Fruit fly (Drosophila melanogaster) whole organism, embryonic: ENCODE results near the gene CG10132.
A peak's percentile ranks its signal among the peaks of the same experiment; 100 is the strongest.

Experiments used
- Adf1 ChIP-seq: fragments of 200-800 bp; sonication (Bioruptor generic); IDR thresholded peaks from 2 replicates; pipeline ENCODE4 v1.3.6; 2022; ENCODE audit warnings: missing biosample characterization, missing genetic modification characterization
- Antp ChIP-seq: fragments of 200-800 bp; sonication (Bioruptor generic); optimal IDR thresholded peaks from 3 replicates; lab custom pipeline; 2016; ENCODE audit warnings: missing biosample characterization, missing genetic modification characterization
- Atf6 ChIP-seq: fragments of 200-800 bp; sonication (Bioruptor generic); IDR thresholded peaks from 2 replicates; pipeline ENCODE4 v1.3.6; 2022; ENCODE audit warnings: missing biosample characterization, missing genetic modification characterization
- CG13123 ChIP-seq: fragments of 200-800 bp; sonication (Bioruptor generic); optimal IDR thresholded peaks from 2 replicates; lab custom pipeline; 2016; ENCODE audit warnings: missing biosample characterization, missing genetic modification characterization
- CG17186 ChIP-seq: fragments of 200-800 bp; sonication (Bioruptor generic); optimal IDR thresholded peaks from 3 replicates; lab custom pipeline; 2017; ENCODE audit warnings: missing biosample characterization, missing genetic modification reagents, missing genetic modification characterization
- CG17802 ChIP-seq: fragments of 200-800 bp; sonication (Bioruptor generic); optimal IDR thresholded peaks from 2 replicates; lab custom pipeline; 2018; ENCODE audit warnings: missing biosample characterization, mild to moderate bottlenecking, missing genetic modification characterization, moderate library complexity
- CG17912 ChIP-seq: fragments of 200-800 bp; sonication (Bioruptor generic); optimal IDR thresholded peaks from 2 replicates; lab custom pipeline; 2018; ENCODE audit warnings: missing biosample characterization, mild to moderate bottlenecking, missing genetic modification characterization
- CG1792 ChIP-seq: fragments of 200-800 bp; sonication (Bioruptor generic); optimal IDR thresholded peaks from 2 replicates; lab custom pipeline; 2016; ENCODE audit warnings: missing biosample characterization, missing genetic modification characterization
- CG30020 ChIP-seq: fragments of 200-800 bp; optimal IDR thresholded peaks from 2 replicates; lab custom pipeline; 2019; ENCODE audit warnings: missing biosample characterization, mild to moderate bottlenecking, missing genetic modification characterization, moderate library complexity
- CG3847 ChIP-seq: fragments of 200-800 bp; sonication (Bioruptor generic); IDR thresholded peaks from 2 replicates; pipeline ENCODE4 v1.3.6; 2022; ENCODE audit warnings: missing biosample characterization, missing genetic modification characterization
- CG4820 ChIP-seq: fragments of 200-800 bp; sonication (Bioruptor generic); optimal IDR thresholded peaks from 3 replicates; lab custom pipeline; 2016; ENCODE audit warnings: missing biosample characterization, missing genetic modification characterization
- CG7786 ChIP-seq: fragments of 200-800 bp; sonication (Bioruptor generic); optimal IDR thresholded peaks from 2 replicates; lab custom pipeline; 2016; ENCODE audit warnings: missing biosample characterization, missing genetic modification characterization
- CTCF ChIP-seq: fragments of 200-800 bp; sonication (Bioruptor generic); optimal IDR thresholded peaks from 2 replicates; lab custom pipeline; 2017; ENCODE audit warnings: missing biosample characterization, mild to moderate bottlenecking, missing genetic modification characterization, moderate library complexity
- D19B ChIP-seq: fragments of 200-800 bp; sonication (Bioruptor generic); optimal IDR thresholded peaks from 2 replicates; lab custom pipeline; 2017; ENCODE audit warnings: missing biosample characterization, mild to moderate bottlenecking, missing genetic modification characterization
- Dbx ChIP-seq: fragments of 200-800 bp; sonication (Bioruptor generic); IDR thresholded peaks from 3 replicates; pipeline ENCODE4 v1.3.6; 2022; ENCODE audit warnings: missing biosample characterization, missing genetic modification characterization
- H15 ChIP-seq: fragments of 200-800 bp; sonication (Bioruptor generic); IDR thresholded peaks from 3 replicates; pipeline ENCODE4 v1.3.6; 2022; ENCODE audit warnings: missing biosample characterization, missing genetic modification characterization
- Hsf ChIP-seq: fragments of 200-800 bp; sonication (Bioruptor generic); optimal IDR thresholded peaks from 3 replicates; lab custom pipeline; 2016; ENCODE audit warnings: missing biosample characterization, missing genetic modification characterization
- MBD-R2 ChIP-seq: fragments of 200-800 bp; sonication (Bioruptor generic); IDR thresholded peaks from 2 replicates; pipeline ENCODE4 v1.3.6; 2022; ENCODE audit warnings: missing biosample characterization, missing genetic modification characterization
- MESR4 ChIP-seq: fragments of 200-800 bp; sonication (Bioruptor generic); optimal IDR thresholded peaks from 2 replicates; lab custom pipeline; 2018; ENCODE audit warnings: missing biosample characterization, mild to moderate bottlenecking, missing genetic modification characterization, moderate library complexity
- Opbp ChIP-seq: fragments of 200-800 bp; sonication (Bioruptor generic); IDR thresholded peaks from 3 replicates; pipeline ENCODE4 v1.3.6; 2022; ENCODE audit warnings: missing biosample characterization, missing genetic modification characterization; ENCODE audit not compliant: partially characterized antibody
- Pdp1 ChIP-seq, 2 experiments: fragments of 200-800 bp; sonication (Bioruptor generic); optimal IDR thresholded peaks; 3 replicates each; lab custom pipeline; 2016; ENCODE audit warnings: missing biosample characterization in 2 of 2, missing genetic modification characterization in 2 of 2, mild to moderate bottlenecking in 1 of 2, moderate library complexity in 1 of 2
- Side ChIP-seq: fragments of 200-800 bp; sonication (Bioruptor generic); optimal IDR thresholded peaks from 2 replicates; lab custom pipeline; 2016; ENCODE audit warnings: missing biosample characterization, missing genetic modification characterization
- aop ChIP-seq: fragments of 200-800 bp; sonication (Bioruptor generic); IDR thresholded peaks from 2 replicates; pipeline ENCODE4 v1.3.6; 2022; ENCODE audit warnings: missing biosample characterization, missing genetic modification characterization
- az2 ChIP-seq: fragments of 200-800 bp; sonication (Bioruptor generic); optimal IDR thresholded peaks from 3 replicates; lab custom pipeline; 2016; ENCODE audit warnings: missing biosample characterization, missing genetic modification characterization
- bab2 ChIP-seq: fragments of 200-800 bp; sonication (Bioruptor generic); optimal IDR thresholded peaks from 2 replicates; lab custom pipeline; 2016; ENCODE audit warnings: missing biosample characterization, missing genetic modification characterization
- bbx ChIP-seq: fragments of 200-800 bp; sonication (Bioruptor generic); IDR thresholded peaks from 2 replicates; pipeline ENCODE4 v1.3.6; 2022; ENCODE audit warnings: missing biosample characterization, missing genetic modification characterization; ENCODE audit not compliant: partially characterized antibody
- cg ChIP-seq: fragments of 200-800 bp; sonication (Bioruptor generic); optimal IDR thresholded peaks from 3 replicates; lab custom pipeline; 2019; ENCODE audit warnings: missing biosample characterization, mild to moderate bottlenecking, missing genetic modification characterization, moderate library complexity
- crol ChIP-seq: fragments of 200-800 bp; sonication (Bioruptor generic); IDR thresholded peaks from 2 replicates; pipeline ENCODE4 v1.3.6; 2022; ENCODE audit warnings: missing biosample characterization, missing genetic modification characterization
- cwo ChIP-seq: fragments of 200-800 bp; sonication (Bioruptor generic); optimal IDR thresholded peaks from 3 replicates; lab custom pipeline; 2017; ENCODE audit warnings: missing biosample characterization, missing genetic modification characterization, mild to moderate bottlenecking, moderate library complexity, missing genetic modification reagents
- dimm ChIP-seq: fragments of 200-800 bp; sonication (Bioruptor generic); IDR thresholded peaks from 2 replicates; pipeline ENCODE4 v1.3.6; 2022; ENCODE audit warnings: missing biosample characterization, missing genetic modification characterization
- dm ChIP-seq: fragments of 200-800 bp; sonication (Bioruptor generic); optimal IDR thresholded peaks from 3 replicates; lab custom pipeline; 2016; ENCODE audit warnings: missing biosample characterization, missing genetic modification characterization
- ken ChIP-seq: fragments of 200-800 bp; sonication (Bioruptor generic); IDR thresholded peaks from 3 replicates; pipeline ENCODE4 v1.3.6; 2022; ENCODE audit warnings: missing biosample characterization, missing genetic modification characterization
- klu ChIP-seq: fragments of 200-800 bp; sonication (Bioruptor generic); IDR thresholded peaks from 2 replicates; pipeline ENCODE4 v1.3.6; 2022; ENCODE audit warnings: missing biosample characterization, missing genetic modification characterization
- knrl ChIP-seq: fragments of 200-800 bp; sonication (Bioruptor generic); IDR thresholded peaks from 3 replicates; pipeline ENCODE4 v1.3.6; 2022; ENCODE audit warnings: missing biosample characterization, missing genetic modification characterization; ENCODE audit not compliant: partially characterized antibody
- maf-S ChIP-seq: fragments of 200-800 bp; sonication (Bioruptor generic); optimal IDR thresholded peaks from 2 replicates; lab custom pipeline; 2016; ENCODE audit warnings: missing biosample characterization, missing genetic modification characterization
- mirr ChIP-seq: fragments of 200-800 bp; sonication (Bioruptor generic); optimal IDR thresholded peaks from 3 replicates; lab custom pipeline; 2018; ENCODE audit warnings: missing biosample characterization, mild to moderate bottlenecking, missing genetic modification characterization
- nerfin-2 ChIP-seq: fragments of 200-800 bp; sonication (Bioruptor generic); IDR thresholded peaks from 2 replicates; pipeline ENCODE4 v1.3.6; 2022; ENCODE audit warnings: missing biosample characterization, missing genetic modification characterization; ENCODE audit not compliant: partially characterized antibody
- oc ChIP-seq: fragments of 200-800 bp; sonication (Bioruptor generic); optimal IDR thresholded peaks from 2 replicates; lab custom pipeline; 2018; ENCODE audit warnings: missing biosample characterization, mild to moderate bottlenecking, missing genetic modification characterization, moderate library complexity
- onecut ChIP-seq: fragments of 200-800 bp; sonication (Bioruptor generic); IDR thresholded peaks from 2 replicates; pipeline ENCODE4 v1.3.6; 2022; ENCODE audit warnings: missing biosample characterization, missing genetic modification characterization
- ro ChIP-seq: fragments of 200-800 bp; sonication (Bioruptor generic); IDR thresholded peaks from 2 replicates; pipeline ENCODE4 v1.3.6; 2022; ENCODE audit warnings: missing biosample characterization, missing genetic modification characterization
- shn ChIP-seq: fragments of 200-800 bp; sonication (Bioruptor generic); optimal IDR thresholded peaks from 3 replicates; lab custom pipeline; 2016; ENCODE audit warnings: missing biosample characterization, missing genetic modification characterization
- stwl ChIP-seq: fragments of 200-800 bp; sonication (Bioruptor generic); optimal IDR thresholded peaks from 3 replicates; lab custom pipeline; 2018; ENCODE audit warnings: missing biosample characterization, mild to moderate bottlenecking, missing genetic modification characterization, moderate library complexity
- tap ChIP-seq: fragments of 200-800 bp; optimal IDR thresholded peaks from 3 replicates; lab custom pipeline; 2019; ENCODE audit warnings: missing biosample characterization, mild to moderate bottlenecking, missing genetic modification characterization, moderate library complexity
- tna ChIP-seq: fragments of 200-800 bp; sonication (Bioruptor generic); IDR thresholded peaks from 2 replicates; pipeline ENCODE4 v1.3.6; 2022; ENCODE audit warnings: missing biosample characterization, missing genetic modification characterization; ENCODE audit not compliant: partially characterized antibody
- unc-4 ChIP-seq: fragments of 200-800 bp; sonication (Bioruptor generic); IDR thresholded peaks from 2 replicates; pipeline ENCODE4 v1.3.6; 2022; ENCODE audit warnings: missing biosample characterization, missing genetic modification characterization; ENCODE audit not compliant: partially characterized antibody
- vnd ChIP-seq: fragments of 200-800 bp; sonication (Bioruptor generic); IDR thresholded peaks from 3 replicates; pipeline ENCODE4 v1.3.6; 2022; ENCODE audit warnings: missing biosample characterization, missing genetic modification characterization; ENCODE audit not compliant: partially characterized antibody
- vvl ChIP-seq: fragments of 200-800 bp; sonication (Bioruptor generic); IDR thresholded peaks from 2 replicates; pipeline ENCODE4 v1.3.6; 2022; ENCODE audit warnings: missing biosample characterization, missing genetic modification characterization
- wdn ChIP-seq: fragments of 200-800 bp; sonication (Bioruptor generic); IDR thresholded peaks from 2 replicates; pipeline ENCODE4 v1.3.6; 2022; ENCODE audit warnings: missing biosample characterization, missing genetic modification characterization
- wek ChIP-seq: fragments of 200-800 bp; sonication (Bioruptor generic); optimal IDR thresholded peaks from 3 replicates; lab custom pipeline; 2018; ENCODE audit warnings: missing biosample characterization, mild to moderate bottlenecking, missing genetic modification characterization, moderate library complexity
- zfh1 ChIP-seq: fragments of 200-800 bp; sonication (Bioruptor generic); IDR thresholded peaks from 3 replicates; pipeline ENCODE4 v1.3.6; 2022; ENCODE audit warnings: missing biosample characterization, missing genetic modification characterization
- zfh2 ChIP-seq: fragments of 200-800 bp; sonication (Bioruptor generic); optimal IDR thresholded peaks from 2 replicates; lab custom pipeline; 2016; ENCODE audit warnings: missing biosample characterization, missing genetic modification characterization

The CG10132 gene

dm6 chr2L:19508361-19508918, 10.2 kb upstream of the CG10132 start, which contains the start of gene cyst (continued):
- TF ChIP-seq wdn (GFP tag; lab: Robert Waterston, UW) (no peak), tna (peak; percentile 94), dimm (GFP tag; lab: Robert Waterston, UW) (no peak), onecut (GFP tag; lab: Robert Waterston, UW) (peak; percentile 94), dm (GFP tag; lab: Kevin White, UChicago) (peak; percentile 36), Side (GFP tag; lab: Kevin White, UChicago) (peak; percentile 11), aop (GFP tag; lab: Robert Waterston, UW) (no peak), CG17186 (GFP tag; lab: Kevin White, UChicago) (peak; percentile 86), CG17912 (GFP tag; lab: Kevin White, UChicago) (no peak), bab2 (peak; percentile 13), oc (tag; lab: Kevin White, UChicago) (no peak), shn (peak; percentile 2), CG17802 (tag; lab: Kevin White, UChicago) (no peak), klu (GFP tag; lab: Robert Waterston, UW) (peak; percentile 46; the same call in 1 of the 2 replicates), CG7786 (GFP tag; lab: Kevin White, UChicago) (peak; percentile 1), MBD-R2 (peak; percentile 64), Opbp (peak; percentile 97), Adf1 (peak; percentile 23; the same call in 1 of the 2 replicates), vnd (GFP tag; lab: Robert Waterston, UW) (peak; percentile 97), ro (GFP tag; lab: Robert Waterston, UW) (no peak), unc-4 (GFP tag; lab: Robert Waterston, UW) (peak; percentile 97), Atf6 (GFP tag; lab: Robert Waterston, UW) (peak; percentile 32; the same call in 1 of the 2 replicates), knrl (peak; percentile 97), ken (peak; percentile 50; the same call in 1 of the 3 replicates), vvl (peak; percentile 75), MESR4 (GFP tag; lab: Kevin White, UChicago) (peak; percentile 82), CG30020 (tag; lab: Kevin White, UChicago) (peak; percentile 35), mirr (GFP tag; lab: Kevin White, UChicago) (no peak), CG3847 (GFP tag; lab: Robert Waterston, UW) (peak; percentile 82), wek (GFP tag; lab: Kevin White, UChicago) (no peak), Pdp1 (GFP tag; optimal IDR thresholded peaks at IDR 0.05; lab: Kevin White, UChicago) (peak in 1 of 2 experiments; percentile 17), CTCF (GFP tag; lab: Kevin White, UChicago) (peak; percentile 18), crol (GFP tag; lab: Robert Waterston, UW) (peak; percentile 72), maf-S (GFP tag; lab: Kevin White, UChicago) (peak; percentile 34), H15 (no peak), Hsf (GFP tag; lab: Kevin White, UChicago) (peak; percentile 18), nerfin-2 (GFP tag; lab: Robert Waterston, UW) (peak; percentile 90), cwo (no peak), CG1792 (GFP tag; lab: Kevin White, UChicago) (peak; percentile 6), cg (peak; percentile 91), tap (no peak), CG13123 (GFP tag; lab: Kevin White, UChicago) (peak; percentile 14), zfh1 (GFP tag; lab: Robert Waterston, UW) (no peak), az2 (GFP tag; lab: Kevin White, UChicago) (no peak), D19B (GFP tag; lab: Kevin White, UChicago) (no peak), stwl (tag; lab: Kevin White, UChicago) (peak; percentile 90), bbx (GFP tag; lab: Robert Waterston, UW) (peak; percentile 98), Antp (peak; percentile 64), Dbx (GFP tag; lab: Robert Waterston, UW) (peak; percentile 68; the same call in 1 of the 3 replicates), CG4820 (peak; percentile 12), zfh2 (GFP tag; lab: Kevin White, UChicago) (peak; percentile 62)
